Fruit fly (Drosophila melanogaster) whole organism, adult: ENCODE data around the gene Cp7Fa.

Experiments
- CG12768 ChIP-seq: fragments of 200-800 bp; sonication (Bioruptor generic); optimal IDR thresholded peaks from 2 replicates; lab custom pipeline; 2017; ENCODE audit warnings: missing biosample characterization, missing genetic modification characterization, mild to moderate bottlenecking, moderate library complexity, missing genetic modification reagents
- Hr96 ChIP-seq: fragments of 200-800 bp; sonication (Bioruptor generic); optimal IDR thresholded peaks from 2 replicates; lab custom pipeline; 2016; ENCODE audit warnings: missing biosample characterization, missing genetic modification characterization
- ovo ChIP-seq: fragments of 200-800 bp; sonication (Bioruptor generic); optimal IDR thresholded peaks from 2 replicates; lab custom pipeline; 2016; ENCODE audit warnings: missing biosample characterization, missing genetic modification characterization

DNA sequence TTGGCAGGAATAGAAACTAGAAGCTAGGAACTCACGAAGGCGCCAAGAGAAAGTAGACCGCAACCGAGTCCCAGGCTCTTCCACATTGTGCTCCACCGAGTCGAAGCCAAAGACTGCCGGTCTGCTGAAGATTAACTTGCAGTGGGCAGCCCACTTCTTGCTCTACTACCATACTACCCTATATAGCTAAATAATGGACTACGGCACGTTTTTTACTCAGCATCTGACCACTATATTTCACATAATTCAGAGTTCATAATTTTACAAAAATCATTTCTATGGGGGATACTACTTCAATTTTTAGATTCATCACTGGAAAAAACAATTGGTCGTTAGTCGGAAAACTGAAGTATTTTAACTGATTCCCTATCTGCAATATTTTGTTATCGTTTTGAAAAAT lies 37.0 kb upstream of the Cp7Fa start, which contains the start of gene CG32712:
- TF ChIP-seq CG12768 (GFP tag; lab: Kevin White, UChicago) (no peak), ovo (no peak), Hr96 (GFP tag; lab: Kevin White, UChicago) (no peak)
